Worm (Caenorhabditis elegans) whole organism, L4 larva: Measurements from ENCODE around the gene srbc-79.

Experiments
- F10B5.3 ChIP-seq: sonication (generic microtip); optimal IDR thresholded peaks from 2 replicates; lab custom pipeline; 2016; ENCODE audit warnings: mild to moderate bottlenecking, missing genetic modification characterization, missing compliant biosample characterization
- F26F4.8 ChIP-seq: fragments of 200-800 bp; sonication (Bioruptor generic); conservative IDR thresholded peaks from 2 replicates; pipeline ENCODE4 v1.3.6; 2022; ENCODE audit warnings: missing genetic modification characterization, missing compliant biosample characterization
- F44E2.7 ChIP-seq: fragments of 200-800 bp; sonication (Bioruptor generic); IDR thresholded peaks from 2 replicates; pipeline ENCODE4 v2.1.2; 2022; ENCODE audit warnings: missing genetic modification characterization, missing compliant biosample characterization
- R02D3.7 ChIP-seq: fragments of 150-350 bp; sonication (generic microtip); optimal IDR thresholded peaks from 3 replicates; lab custom pipeline; 2014; ENCODE audit warnings: missing biosample characterization, missing genetic modification characterization
- Y48G9A.11 ChIP-seq: fragments of 200-800 bp; sonication (Bioruptor generic); IDR thresholded peaks from 2 replicates; pipeline ENCODE4 v1.3.6; 2022; ENCODE audit warnings: missing genetic modification reagents, missing genetic modification characterization, missing compliant biosample characterization
- aha-1 ChIP-seq: fragments of 150-350 bp; peaks from one replicate; lab custom pipeline; 2014; ENCODE audit warnings: missing biosample characterization, missing genetic modification characterization
- aly-2 ChIP-seq: sonication (generic microtip); optimal IDR thresholded peaks from 2 replicates; lab custom pipeline; 2018; ENCODE audit warnings: missing biosample characterization, missing genetic modification characterization
- attf-4 ChIP-seq: sonication (generic microtip); optimal IDR thresholded peaks from 3 replicates; lab custom pipeline; 2017; ENCODE audit warnings: missing biosample characterization, missing genetic modification characterization
- ceh-32 ChIP-seq: sonication (generic microtip); optimal IDR thresholded peaks from 2 replicates; lab custom pipeline; 2016; ENCODE audit warnings: mild to moderate bottlenecking, missing genetic modification characterization, missing compliant biosample characterization; ENCODE audit not compliant: poor library complexity
- ceh-82 ChIP-seq: sonication (generic microtip); optimal IDR thresholded peaks from 2 replicates; lab custom pipeline; 2017; ENCODE audit warnings: missing biosample characterization, missing genetic modification characterization
- cey-2 ChIP-seq: sonication (generic microtip); optimal IDR thresholded peaks from 3 replicates; lab custom pipeline; 2017; ENCODE audit warnings: missing genetic modification characterization, mild to moderate bottlenecking, missing compliant biosample characterization, antibody characterized with exemption, borderline replicate concordance; ENCODE audit not compliant: insufficient read depth
- daf-12 ChIP-seq: fragments of 150-350 bp; optimal IDR thresholded peaks from 2 replicates; lab custom pipeline; 2014; ENCODE audit warnings: missing biosample characterization, missing genetic modification reagents, missing genetic modification characterization
- dmd-9 ChIP-seq: fragments of 200-800 bp; sonication (Bioruptor generic); IDR thresholded peaks from 2 replicates; pipeline ENCODE4 v1.3.6; 2022; ENCODE audit warnings: missing genetic modification reagents, missing genetic modification characterization, missing compliant biosample characterization
- fos-1 ChIP-seq: fragments of 150-350 bp; optimal IDR thresholded peaks from 2 replicates; lab custom pipeline; 2014; ENCODE audit warnings: missing biosample characterization, missing genetic modification characterization
- hif-1 ChIP-seq, 2 experiments: sonication (generic microtip); optimal IDR thresholded peaks; 2 replicates each; lab custom pipeline; 2016 to 2017; ENCODE audit warnings: missing compliant biosample characterization in 2 of 2, missing genetic modification characterization in 2 of 2, missing genetic modification reagents in 2 of 2, missing genotype in 2 of 2, mild to moderate bottlenecking in 1 of 2
- hlh-11 ChIP-seq: fragments of 200-800 bp; sonication (Bioruptor generic); optimal IDR thresholded peaks from 2 replicates; lab custom pipeline; 2018; ENCODE audit warnings: mild to moderate bottlenecking, missing genetic modification characterization, missing compliant biosample characterization
- hlh-30 ChIP-seq: sonication (generic microtip); optimal IDR thresholded peaks from 2 replicates; lab custom pipeline; 2017; ENCODE audit warnings: antibody characterized with exemption, mild to moderate bottlenecking, missing genetic modification characterization, missing compliant biosample characterization; ENCODE audit not compliant: insufficient read depth
- jun-1 ChIP-seq: fragments of 150-350 bp; optimal IDR thresholded peaks from 2 replicates; lab custom pipeline; 2014; ENCODE audit warnings: missing biosample characterization, missing genetic modification reagents, missing genetic modification characterization
- lin-29 ChIP-seq: fragments of 200-800 bp; sonication (Bioruptor generic); IDR thresholded peaks from 2 replicates; pipeline ENCODE4 v1.3.6; 2022; ENCODE audit warnings: missing genetic modification reagents, missing genetic modification characterization, missing compliant biosample characterization
- lin-39 ChIP-seq: fragments of 150-350 bp; optimal IDR thresholded peaks from 2 replicates; lab custom pipeline; 2014; ENCODE audit warnings: missing biosample characterization, missing genetic modification reagents, missing genetic modification characterization
- lir-3 ChIP-seq: sonication (generic microtip); optimal IDR thresholded peaks from 2 replicates; lab custom pipeline; 2016; ENCODE audit warnings: mild to moderate bottlenecking, missing genetic modification characterization, missing compliant biosample characterization
- madf-5 ChIP-seq, 2 experiments: fragments of 200-800 bp; sonication (Bioruptor generic); IDR thresholded peaks; 2 replicates each; pipeline ENCODE4 v1.3.6; 2022; ENCODE audit warnings: missing compliant biosample characterization in 2 of 2, missing genetic modification characterization in 2 of 2
- mep-1 ChIP-seq: fragments of 150-350 bp; sonication (generic microtip); optimal IDR thresholded peaks from 3 replicates; lab custom pipeline; 2014; ENCODE audit warnings: missing biosample characterization, missing genetic modification characterization
- mxl-2 ChIP-seq: fragments of 200-800 bp; sonication (Bioruptor generic); conservative IDR thresholded peaks from 2 replicates; pipeline ENCODE4 v1.3.6; 2022; ENCODE audit warnings: missing genetic modification reagents, missing genetic modification characterization, missing compliant biosample characterization
- mxl-3 ChIP-seq: fragments of 200-800 bp; sonication (Bioruptor generic); optimal IDR thresholded peaks from 2 replicates; lab custom pipeline; 2018; ENCODE audit warnings: mild to moderate bottlenecking, missing genetic modification characterization, missing compliant biosample characterization
- nhr-102 ChIP-seq: sonication (generic microtip); optimal IDR thresholded peaks from 2 replicates; lab custom pipeline; 2016; ENCODE audit warnings: mild to moderate bottlenecking, missing genetic modification characterization, moderate library complexity, missing compliant biosample characterization
- nhr-237 ChIP-seq: sonication (generic microtip); optimal IDR thresholded peaks from 2 replicates; lab custom pipeline; 2017; ENCODE audit warnings: missing biosample characterization, missing genetic modification characterization
- nhr-28 ChIP-seq: fragments of 150-350 bp; optimal IDR thresholded peaks from 2 replicates; lab custom pipeline; 2014; ENCODE audit warnings: missing biosample characterization, missing genetic modification characterization
- nhr-6 ChIP-seq: fragments of 150-350 bp; optimal IDR thresholded peaks from 2 replicates; lab custom pipeline; 2014; ENCODE audit warnings: missing biosample characterization, missing genetic modification characterization
- nhr-76 ChIP-seq: fragments of 150-350 bp; optimal IDR thresholded peaks from 2 replicates; lab custom pipeline; 2014; ENCODE audit warnings: missing biosample characterization, missing genetic modification characterization
- pha-4 ChIP-seq, 2 experiments: fragments of 150-350 bp in 1 of 2; fragments of 200-800 bp in 1 of 2; sonication (Bioruptor generic) in 1 of 2; IDR thresholded peaks in 1 of 2; optimal IDR thresholded peaks in 1 of 2; 2 replicates each; pipeline versions ENCODE4 v1.3.6 to Lab custom; 2014 to 2022; ENCODE audit warnings: missing genetic modification characterization in 2 of 2, missing genetic modification reagents in 2 of 2, missing biosample characterization in 1 of 2, missing compliant biosample characterization in 1 of 2
- php-3 ChIP-seq: fragments of 200-800 bp; sonication (Bioruptor generic); IDR thresholded peaks from 2 replicates; pipeline ENCODE4 v1.3.6; 2022; ENCODE audit warnings: missing genetic modification reagents, missing genetic modification characterization, missing compliant biosample characterization
- rbr-2 ChIP-seq: sonication (generic microtip); optimal IDR thresholded peaks from 2 replicates; lab custom pipeline; 2016; ENCODE audit warnings: missing genotype, missing genetic modification characterization, missing compliant biosample characterization
- set-16 ChIP-seq: fragments of 200-800 bp; sonication (Bioruptor generic); IDR thresholded peaks from 2 replicates; pipeline ENCODE4 v1.3.6; 2022; ENCODE audit warnings: missing genetic modification reagents, missing genetic modification characterization, missing compliant biosample characterization
- snpc-1.2 ChIP-seq: fragments of 200-800 bp; sonication (Bioruptor generic); IDR thresholded peaks from 2 replicates; pipeline ENCODE4 v1.3.6; 2022; ENCODE audit warnings: missing genetic modification reagents, missing genetic modification characterization, missing compliant biosample characterization
- snpc-4 ChIP-seq: fragments of 150-350 bp; optimal IDR thresholded peaks from 2 replicates; lab custom pipeline; 2014; ENCODE audit warnings: missing biosample characterization, missing genetic modification characterization
- spr-1 ChIP-seq: sonication (generic microtip); optimal IDR thresholded peaks from 2 replicates; lab custom pipeline; 2016; ENCODE audit warnings: mild to moderate bottlenecking, missing genetic modification characterization, missing compliant biosample characterization
- tag-97 ChIP-seq: fragments of 200-800 bp; sonication (Bioruptor generic); IDR thresholded peaks from 2 replicates; pipeline ENCODE4 v1.3.6; 2022; ENCODE audit warnings: missing genetic modification characterization, missing compliant biosample characterization
- zfp-3 ChIP-seq: fragments of 200-800 bp; sonication (Bioruptor generic); conservative IDR thresholded peaks from 2 replicates; pipeline ENCODE4 v1.3.6; 2022; ENCODE audit warnings: missing genetic modification reagents, missing genetic modification characterization, missing compliant biosample characterization

Gene srbc-79

DNA sequence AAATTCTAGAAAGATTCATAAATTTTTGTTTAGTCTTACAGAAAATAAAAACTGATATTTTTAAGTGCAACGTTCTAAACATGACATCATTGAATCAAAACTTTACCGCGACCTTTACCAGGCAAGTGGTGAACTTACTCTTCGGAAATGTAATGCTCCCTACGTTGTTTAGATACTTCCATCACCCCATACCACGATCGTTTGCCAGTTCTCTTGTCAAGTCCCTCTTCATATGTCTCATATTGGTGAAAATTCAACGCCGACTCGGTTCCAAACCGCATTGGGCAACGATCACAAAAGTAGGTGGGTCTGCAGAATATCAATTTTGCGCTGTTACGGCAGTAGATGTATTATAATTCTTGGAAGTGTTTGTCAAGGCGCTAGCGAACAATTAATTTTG lies 31.5 kb downstream of the srbc-79 start, which contains the start of gene B0250.18:
B0250.18 (minus strand) TSS at position 101 of the 400 bp plus-strand sequence.
- peak; percentile 9 for TF ChIP-seq aha-1 (tag; lab: Kevin White, UChicago)
- no peak for TF ChIP-seq fos-1 (tag; lab: Kevin White, UChicago)

DNA sequence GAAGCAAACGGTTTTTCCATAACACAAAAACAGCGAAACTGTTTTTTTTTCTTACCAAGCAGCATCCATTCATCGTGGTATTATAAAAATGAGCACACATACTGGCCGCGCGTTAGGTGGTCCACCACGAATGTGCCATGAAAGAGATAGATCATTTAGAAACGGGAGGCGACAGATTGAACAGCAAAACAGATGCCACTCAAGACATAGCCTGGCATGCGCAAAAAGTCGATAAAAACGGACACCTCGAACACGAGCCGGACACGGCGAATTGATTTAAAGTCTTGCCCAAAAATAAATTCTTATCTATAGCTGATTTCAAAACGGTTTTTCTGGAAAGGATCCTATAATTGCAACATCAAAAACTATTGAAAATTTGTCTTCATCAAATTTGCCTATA lies 35.1 kb downstream of the srbc-79 start:
- TF ChIP-seq jun-1 (tag; lab: Kevin White, UChicago) (no peak), zfp-3 (no peak), aha-1 (tag; lab: Kevin White, UChicago) (peak; percentile 97), php-3 (GFP tag; lab: Robert Waterston, UW) (no peak), lin-29 (GFP tag; lab: Robert Waterston, UW) (no peak), hlh-30 (tag; lab: Kevin White, UChicago) (peak; percentile 41), ceh-82 (tag; lab: Kevin White, UChicago) (no peak), nhr-102 (tag; lab: Kevin White, UChicago) (no peak), R02D3.7 (no peak), nhr-237 (tag; lab: Kevin White, UChicago) (no peak), set-16 (GFP tag; lab: Robert Waterston, UW) (no peak)
- TF ChIP-seq, all 104 proteins: peak for 2

DNA sequence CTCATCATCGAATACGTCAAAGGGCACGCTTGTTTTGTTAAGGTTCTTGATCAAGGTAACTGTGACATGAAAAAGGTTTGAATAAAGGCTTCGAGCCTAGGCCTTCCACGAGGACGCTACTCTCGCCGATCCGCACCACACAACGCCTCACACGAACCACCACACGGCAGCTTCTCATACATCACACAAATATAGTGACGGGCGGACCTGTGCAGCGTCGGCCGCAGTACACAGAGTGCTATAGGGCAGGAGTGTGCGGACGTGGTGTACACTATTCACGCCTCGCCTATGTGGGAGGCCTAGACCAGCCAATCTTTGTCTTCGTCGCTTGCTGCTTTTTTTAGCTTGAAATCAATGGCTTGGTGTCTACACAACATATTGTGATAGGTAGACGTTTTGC lies 36.6 kb downstream of the srbc-79 start:
- TF ChIP-seq snpc-1.2 (GFP tag; lab: Robert Waterston, UW) = no peak
- no peak for TF ChIP-seq F26F4.8 (GFP tag; lab: Robert Waterston, UW)
- no peak for TF ChIP-seq mxl-3 (GFP tag; lab: Kevin White, UChicago)
- peak; percentile 84 for TF ChIP-seq snpc-4 (tag; lab: Kevin White, UChicago)
- no peak for TF ChIP-seq nhr-28 (tag; lab: Kevin White, UChicago)

DNA sequence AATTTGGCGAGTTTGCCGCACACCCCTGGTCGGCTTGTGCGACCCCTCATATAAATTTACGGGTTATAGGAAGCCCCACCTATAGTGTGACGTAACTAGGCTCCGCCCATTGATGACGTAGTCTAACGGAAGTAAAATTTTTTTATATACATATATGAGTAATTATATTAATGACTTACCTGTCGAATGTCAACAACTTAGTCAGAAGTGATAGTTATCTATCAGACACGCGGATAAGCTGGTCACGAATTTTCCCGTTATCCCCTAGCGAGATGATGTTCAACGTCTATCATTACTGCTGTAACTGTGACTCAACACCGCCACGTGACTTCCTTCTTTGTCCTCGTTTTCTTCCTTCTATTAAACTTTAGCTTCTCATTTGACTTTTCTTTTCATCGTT lies 38.5 kb downstream of the srbc-79 start, which contains the start of gene srd-70:
srd-70 (plus strand) TSS at position 301 of the 400 bp plus-strand sequence.
- TF ChIP-seq lin-39 (tag; lab: Kevin White, UChicago) (no peak), cey-2 (tag; lab: Kevin White, UChicago) (no peak), fos-1 (tag; lab: Kevin White, UChicago) (no peak), spr-1 (tag; lab: Kevin White, UChicago) (no peak), hlh-11 (tag; lab: Kevin White, UChicago) (no peak), rbr-2 (tag; lab: Kevin White, UChicago) (no peak), mep-1 (tag; lab: Kevin White, UChicago) (no peak), mxl-2 (GFP tag; lab: Robert Waterston, UW) (no peak), hif-1 (tag; optimal IDR thresholded peaks at IDR 0.05; lab: Kevin White, UChicago) (no peak), daf-12 (tag; lab: Kevin White, UChicago) (no peak), php-3 (GFP tag; lab: Robert Waterston, UW) (no peak), nhr-76 (tag; lab: Kevin White, UChicago) (no peak)

DNA sequence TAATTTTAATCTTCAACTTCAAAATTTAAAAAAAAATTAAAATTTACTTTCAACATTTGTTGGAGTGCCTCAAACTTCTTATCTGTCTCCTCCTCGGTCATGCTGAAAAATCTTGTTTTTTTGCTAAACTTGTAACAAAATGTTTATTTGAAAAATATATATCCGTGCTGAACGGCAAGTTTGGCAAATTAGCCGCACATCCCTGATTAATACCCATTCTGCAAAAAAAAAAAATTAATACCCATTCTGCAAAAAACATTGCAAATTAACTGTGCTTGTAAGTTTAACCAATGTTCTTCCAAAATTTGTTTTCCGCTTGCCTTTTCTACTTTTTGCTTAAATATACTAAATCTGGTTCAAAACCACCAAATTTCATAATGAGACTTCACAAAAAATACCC lies 39.2 kb downstream of the srbc-79 start, which contains the start of gene F48F5.6:
F48F5.6 (minus strand) TSS at position 101 of the 400 bp plus-strand sequence.
- TF ChIP-seq madf-5 (GFP tag; IDR thresholded peaks at IDR 0.05; lab: Robert Waterston, UW) (no peak), Y48G9A.11 (GFP tag; lab: Robert Waterston, UW) (no peak), hif-1 (tag; optimal IDR thresholded peaks at IDR 0.05; lab: Kevin White, UChicago) (no peak), pha-4 (GFP tag; IDR thresholded peaks at IDR 0.05; lab: Robert Waterston, UW) (no peak), pha-4 (tag; optimal IDR thresholded peaks at IDR 0.05; lab: Kevin White, UChicago) (no peak), F44E2.7 (GFP tag; lab: Robert Waterston, UW) (no peak), lir-3 (tag; lab: Kevin White, UChicago) (no peak), dmd-9 (GFP tag; lab: Robert Waterston, UW) (no peak), mxl-3 (GFP tag; lab: Kevin White, UChicago) (no peak), ceh-32 (tag; lab: Kevin White, UChicago) (no peak), nhr-6 (tag; lab: Kevin White, UChicago) (no peak), F10B5.3 (tag; lab: Kevin White, UChicago) (no peak), tag-97 (GFP tag; lab: Robert Waterston, UW) (no peak), attf-4 (tag; lab: Kevin White, UChicago) (no peak), aly-2 (no peak)
